Worm (Caenorhabditis elegans) whole organism, L3 larva: ENCODE results near the gene mps-4.
A peak's percentile ranks its signal among the peaks of the same experiment; 100 is the strongest.

Experiments
- ZK546.5 ChIP-seq: sonication (generic microtip); optimal IDR thresholded peaks from 2 replicates; lab custom pipeline; 2017; ENCODE audit warnings: missing biosample characterization, missing genetic modification characterization
- aly-2 ChIP-seq: fragments of 150-350 bp; optimal IDR thresholded peaks from 2 replicates; lab custom pipeline; 2014; ENCODE audit warnings: missing biosample characterization, missing genetic modification characterization
- ama-1 ChIP-seq: fragments of 150-350 bp; optimal IDR thresholded peaks from 2 replicates; lab custom pipeline; 2018
- ceh-16 ChIP-seq: sonication (generic microtip); optimal IDR thresholded peaks from 2 replicates; lab custom pipeline; 2017; ENCODE audit warnings: missing biosample characterization, missing genetic modification characterization
- ceh-28 ChIP-seq: fragments of 150-350 bp; optimal IDR thresholded peaks from 2 replicates; lab custom pipeline; 2014; ENCODE audit warnings: missing biosample characterization, missing genetic modification reagents, missing genetic modification characterization
- ceh-82 ChIP-seq: fragments of 150-350 bp; optimal IDR thresholded peaks from 2 replicates; lab custom pipeline; 2014; ENCODE audit warnings: missing biosample characterization, missing genetic modification characterization
- daf-12 ChIP-seq: fragments of 150-350 bp; optimal IDR thresholded peaks from 2 replicates; lab custom pipeline; 2014; ENCODE audit warnings: missing biosample characterization, missing genetic modification reagents, missing genetic modification characterization
- egl-27 ChIP-seq: sonication (generic microtip); optimal IDR thresholded peaks from 4 replicates; lab custom pipeline; 2017; ENCODE audit warnings: missing biosample characterization, missing genetic modification reagents, missing genetic modification characterization
- elt-1 ChIP-seq: fragments of 150-350 bp; optimal IDR thresholded peaks from 2 replicates; lab custom pipeline; 2014; ENCODE audit warnings: missing biosample characterization, missing genetic modification characterization
- eor-1 ChIP-seq, 2 experiments: fragments of 150-350 bp; optimal IDR thresholded peaks; 2 replicates each; lab custom pipeline; 2014 to 2018; ENCODE audit warnings: missing biosample characterization in 2 of 2, missing genetic modification characterization in 2 of 2
- fkh-10 ChIP-seq: sonication (generic microtip); optimal IDR thresholded peaks from 2 replicates; lab custom pipeline; 2017; ENCODE audit warnings: missing biosample characterization, missing genetic modification reagents, missing genetic modification characterization
- fos-1 ChIP-seq: fragments of 150-350 bp; optimal IDR thresholded peaks from 2 replicates; lab custom pipeline; 2014; ENCODE audit warnings: missing biosample characterization, missing genetic modification characterization
- hmg-11 ChIP-seq: sonication (generic microtip); optimal IDR thresholded peaks from 2 replicates; lab custom pipeline; 2016; ENCODE audit warnings: missing genetic modification characterization, missing compliant biosample characterization
- lin-15B ChIP-seq: fragments of 150-350 bp; optimal IDR thresholded peaks from 2 replicates; lab custom pipeline; 2014; ENCODE audit warnings: missing biosample characterization, missing genetic modification characterization
- lin-39 ChIP-seq: fragments of 150-350 bp; optimal IDR thresholded peaks from 2 replicates; lab custom pipeline; 2018; ENCODE audit warnings: missing biosample characterization, missing genetic modification reagents, missing genetic modification characterization
- lsy-12 ChIP-seq: sonication (generic microtip); optimal IDR thresholded peaks from 2 replicates; lab custom pipeline; 2016; ENCODE audit warnings: mild to moderate bottlenecking, missing genetic modification characterization, missing compliant biosample characterization
- nfya-1 ChIP-seq: sonication (generic microtip); optimal IDR thresholded peaks from 2 replicates; lab custom pipeline; 2017; ENCODE audit warnings: missing genetic modification characterization, mild to moderate bottlenecking, missing compliant biosample characterization, antibody characterized with exemption, moderate library complexity; ENCODE audit not compliant: insufficient read depth
- nhr-11 ChIP-seq: fragments of 150-350 bp; optimal IDR thresholded peaks from 2 replicates; lab custom pipeline; 2014; ENCODE audit warnings: missing biosample characterization, missing genetic modification characterization
- nhr-12 ChIP-seq: fragments of 150-350 bp; optimal IDR thresholded peaks from 2 replicates; lab custom pipeline; 2014; ENCODE audit warnings: missing biosample characterization, missing genetic modification characterization
- nhr-23 ChIP-seq: fragments of 150-350 bp; optimal IDR thresholded peaks from 2 replicates; lab custom pipeline; 2014; ENCODE audit warnings: missing biosample characterization, missing genetic modification reagents, missing genetic modification characterization
- nhr-25 ChIP-seq: sonication (generic microtip); optimal IDR thresholded peaks from 2 replicates; lab custom pipeline; 2017; ENCODE audit warnings: missing biosample characterization, missing genetic modification characterization
- nhr-28 ChIP-seq: fragments of 150-350 bp; optimal IDR thresholded peaks from 2 replicates; lab custom pipeline; 2014; ENCODE audit warnings: missing biosample characterization, missing genetic modification characterization
- nhr-43 ChIP-seq: sonication (generic microtip); optimal IDR thresholded peaks from 2 replicates; lab custom pipeline; 2016; ENCODE audit warnings: mild to moderate bottlenecking, missing genetic modification characterization, missing compliant biosample characterization; ENCODE audit not compliant: poor library complexity, severe bottlenecking
- nhr-67 ChIP-seq: fragments of 150-350 bp; optimal IDR thresholded peaks from 2 replicates; lab custom pipeline; 2014; ENCODE audit warnings: missing biosample characterization, missing genetic modification characterization
- nhr-77 ChIP-seq: fragments of 150-350 bp; optimal IDR thresholded peaks from 2 replicates; lab custom pipeline; 2014; ENCODE audit warnings: missing biosample characterization, missing genetic modification characterization
- pha-4 ChIP-seq: fragments of 150-350 bp; optimal IDR thresholded peaks from 2 replicates; lab custom pipeline; 2014; ENCODE audit warnings: missing biosample characterization, missing genetic modification reagents, missing genetic modification characterization
- pqm-1 ChIP-seq: fragments of 150-350 bp; optimal IDR thresholded peaks from 2 replicates; lab custom pipeline; 2017; ENCODE audit warnings: missing biosample characterization, missing genetic modification characterization, inconsistent platforms
- sea-2 ChIP-seq: fragments of 150-350 bp; sonication (generic microtip); optimal IDR thresholded peaks from 4 replicates; lab custom pipeline; 2014; ENCODE audit warnings: missing biosample characterization, missing genetic modification reagents, missing genetic modification characterization
- snpc-4 ChIP-seq: fragments of 150-350 bp; optimal IDR thresholded peaks from 2 replicates; lab custom pipeline; 2014; ENCODE audit warnings: missing biosample characterization, missing genetic modification characterization
- unc-39 ChIP-seq: sonication (generic microtip); optimal IDR thresholded peaks from 4 replicates; lab custom pipeline; 2017; ENCODE audit warnings: missing biosample characterization, missing genetic modification characterization
- unc-62 ChIP-seq: fragments of 150-350 bp; sonication (generic microtip); optimal IDR thresholded peaks from 4 replicates; lab custom pipeline; 2014; ENCODE audit warnings: missing biosample characterization, missing genetic modification reagents, missing genetic modification characterization
- zag-1 ChIP-seq: fragments of 150-350 bp; optimal IDR thresholded peaks from 2 replicates; lab custom pipeline; 2014; ENCODE audit warnings: missing biosample characterization, missing genetic modification characterization
- ztf-4 ChIP-seq: fragments of 150-350 bp; optimal IDR thresholded peaks from 2 replicates; lab custom pipeline; 2014; ENCODE audit warnings: missing biosample characterization, missing genetic modification characterization

mps-4 gene

ce11 chrIII:8318488-8318887, 46.9 kb upstream of the mps-4 start, which contains the start of gene sas-4:
Gene sas-4 (minus strand): TSS chrIII:8318588.
- TF ChIP-seq nhr-12 (no peak), ceh-16 (tag; lab: Kevin White, UChicago) (no peak), ama-1 (lab: Kevin White, UChicago) (no peak), nhr-11 (tag; lab: Kevin White, UChicago) (no peak), sea-2 (GFP tag; lab: Kevin White, UChicago) (no peak), nhr-23 (tag; lab: Kevin White, UChicago) (no peak), ceh-28 (tag; lab: Kevin White, UChicago) (no peak), nhr-43 (tag; lab: Kevin White, UChicago) (no peak), hmg-11 (tag; lab: Kevin White, UChicago) (no peak), snpc-4 (tag; lab: Kevin White, UChicago) (no peak), lsy-12 (no peak), lin-39 (tag; lab: Kevin White, UChicago) (no peak), aly-2 (tag; lab: Kevin White, UChicago) (no peak), nhr-25 (no peak), egl-27 (tag; lab: Kevin White, UChicago) (no peak), ZK546.5 (no peak), unc-39 (tag; lab: Kevin White, UChicago) (no peak), daf-12 (tag; lab: Kevin White, UChicago) (no peak), nhr-77 (no peak)

ce11 chrIII:8312393-8312792, 40.8 kb upstream of the mps-4 start, which contains the start of gene F10E9.2:
Gene F10E9.2 (plus strand): TSS chrIII:8312693.
- TF ChIP-seq ztf-4 (tag; lab: Kevin White, UChicago) (no peak), nhr-43 (tag; lab: Kevin White, UChicago) (no peak), nfya-1 (tag; lab: Kevin White, UChicago) (no peak), nhr-23 (tag; lab: Kevin White, UChicago) (no peak), lsy-12 (no peak), nhr-67 (tag; lab: Kevin White, UChicago) (no peak), daf-12 (tag; lab: Kevin White, UChicago) (no peak), nhr-77 (no peak), elt-1 (tag; lab: Kevin White, UChicago) (no peak), sea-2 (GFP tag; lab: Kevin White, UChicago) (no peak), unc-62 (GFP tag; lab: Kevin White, UChicago) (no peak), fos-1 (no peak)

- TF ChIP-seq pha-4 (tag; lab: Kevin White, UChicago), result peak; percentile 62
- peak; percentile 28 for TF ChIP-seq hmg-11 (tag; lab: Kevin White, UChicago)
- no peak for TF ChIP-seq nhr-28 (tag; lab: Kevin White, UChicago)
- no peak for TF ChIP-seq sea-2 (GFP tag; lab: Kevin White, UChicago)
- no peak for TF ChIP-seq aly-2 (tag; lab: Kevin White, UChicago)
- no peak for TF ChIP-seq fos-1
- peak; percentile 14 for TF ChIP-seq pqm-1 (tag; lab: Kevin White, UChicago)
- peak; percentile 11 for TF ChIP-seq nhr-23 (tag; lab: Kevin White, UChicago)
- no peak for TF ChIP-seq zag-1 (tag; lab: Kevin White, UChicago)
- peak; percentile 94 for TF ChIP-seq nfya-1 (tag; lab: Kevin White, UChicago)
- peak; percentile 51 for TF ChIP-seq lin-15B (tag; lab: Kevin White, UChicago)
Measured at ce11 chrIII:8310239-8311057, 38.9 kb upstream of the mps-4 start, which contains the start of gene F10E9.3. Gene F10E9.3 (plus strand): TSS chrIII:8311007.

ce11 chrIII:8308238-8308637, 36.7 kb upstream of the mps-4 start, which contains the start of gene F10E9.4:
Gene F10E9.4 (plus strand): TSS chrIII:8308538.
- no peak for TF ChIP-seq elt-1 (tag; lab: Kevin White, UChicago)
- no peak for TF ChIP-seq nhr-67 (tag; lab: Kevin White, UChicago)
- no peak for TF ChIP-seq ZK546.5
- no peak for TF ChIP-seq fkh-10
- TF ChIP-seq eor-1 (tag; optimal IDR thresholded peaks at IDR 0.05; lab: Kevin White, UChicago), result no peak
- no peak for TF ChIP-seq nhr-12
- TF ChIP-seq ztf-4 (tag; lab: Kevin White, UChicago), result no peak
- no peak for TF ChIP-seq lsy-12
- no peak for TF ChIP-seq hmg-11 (tag; lab: Kevin White, UChicago)
- no peak for TF ChIP-seq aly-2 (tag; lab: Kevin White, UChicago)
- TF ChIP-seq pha-4 (tag; lab: Kevin White, UChicago), result no peak
- no peak for TF ChIP-seq sea-2 (GFP tag; lab: Kevin White, UChicago)
- TF ChIP-seq nhr-23 (tag; lab: Kevin White, UChicago), result no peak
- no peak for TF ChIP-seq ceh-82 (tag; lab: Kevin White, UChicago)
- no peak for TF ChIP-seq unc-62 (GFP tag; lab: Kevin White, UChicago)
- TF ChIP-seq nhr-28 (tag; lab: Kevin White, UChicago), result no peak
- TF ChIP-seq ama-1 (lab: Kevin White, UChicago), result no peak
- TF ChIP-seq fos-1, result no peak
